Fruit fly (Drosophila melanogaster): ENCODE measurements around the gene Pex7.

- no peak for TF ChIP-seq Sin3A (optimal IDR thresholded peaks at IDR 0.05)
- TF ChIP-seq psq (optimal IDR thresholded peaks at IDR 0.05): no peak
- TF ChIP-seq ttk (optimal IDR thresholded peaks at IDR 0.05): no peak
- no peak for TF ChIP-seq h (optimal IDR thresholded peaks at IDR 0.05)
- TF ChIP-seq Myc (optimal IDR thresholded peaks at IDR 0.05): no peak
Measured at dm6 chr3L:8666098-8666497, 19.2 kb downstream of the Pex7 start.
